Fruit fly (Drosophila melanogaster) whole organism, embryonic: ENCODE results near the gene CG6230.

Experiments used
- Blimp-1 ChIP-seq: fragments of 200-800 bp; sonication (Bioruptor generic); optimal IDR thresholded peaks from 3 replicates; lab custom pipeline; 2018; ENCODE audit warnings: missing biosample characterization, missing genetic modification characterization, mild to moderate bottlenecking, moderate library complexity, missing genetic modification reagents
- Bteb2 ChIP-seq: fragments of 200-800 bp; sonication (Bioruptor generic); optimal IDR thresholded peaks from 2 replicates; lab custom pipeline; 2016; ENCODE audit warnings: missing biosample characterization, missing genetic modification characterization
- C15 ChIP-seq: fragments of 200-800 bp; sonication (Bioruptor generic); IDR thresholded peaks from 3 replicates; pipeline ENCODE4 v1.3.6; 2022; ENCODE audit warnings: missing biosample characterization, missing genetic modification characterization
- CG10147 ChIP-seq: fragments of 200-800 bp; sonication (Bioruptor generic); optimal IDR thresholded peaks from 2 replicates; lab custom pipeline; 2019; ENCODE audit warnings: missing biosample characterization, mild to moderate bottlenecking, missing genetic modification characterization, moderate library complexity
- CG10209 ChIP-seq: fragments of 200-800 bp; sonication (Bioruptor generic); optimal IDR thresholded peaks from 3 replicates; lab custom pipeline; 2017; ENCODE audit warnings: missing biosample characterization, mild to moderate bottlenecking, missing genetic modification characterization, missing genetic modification reagents
- CG10321 ChIP-seq: fragments of 200-800 bp; sonication (Bioruptor generic); IDR thresholded peaks from 2 replicates; pipeline ENCODE4 v1.3.6; 2022; ENCODE audit warnings: missing biosample characterization, missing genetic modification characterization
- CG11085 ChIP-seq: fragments of 200-800 bp; sonication (Bioruptor generic); IDR thresholded peaks from 2 replicates; pipeline ENCODE4 v1.3.6; 2022; ENCODE audit warnings: missing biosample characterization, missing genetic modification characterization
- CG13624 ChIP-seq: fragments of 200-800 bp; sonication (Bioruptor generic); optimal IDR thresholded peaks from 2 replicates; lab custom pipeline; 2016; ENCODE audit warnings: missing biosample characterization, missing genetic modification characterization
- CG13775 ChIP-seq: fragments of 200-800 bp; sonication (Bioruptor generic); optimal IDR thresholded peaks from 3 replicates; lab custom pipeline; 2017; ENCODE audit warnings: missing biosample characterization, mild to moderate bottlenecking, missing genetic modification characterization
- CG14860 ChIP-seq: fragments of 200-800 bp; sonication (Bioruptor generic); IDR thresholded peaks from 3 replicates; pipeline ENCODE4 v1.3.6; 2022; ENCODE audit warnings: missing biosample characterization, missing genetic modification characterization; ENCODE audit not compliant: partially characterized antibody
- CG18764 ChIP-seq: fragments of 200-800 bp; sonication (Bioruptor generic); optimal IDR thresholded peaks from 3 replicates; lab custom pipeline; 2016; ENCODE audit warnings: missing biosample characterization, missing genetic modification characterization
- CG2116 ChIP-seq: fragments of 200-800 bp; sonication (Bioruptor generic); optimal IDR thresholded peaks from 3 replicates; lab custom pipeline; 2018; ENCODE audit warnings: missing biosample characterization, mild to moderate bottlenecking, missing genetic modification characterization
- CG3726 ChIP-seq: fragments of 200-800 bp; sonication (Bioruptor generic); IDR thresholded peaks from 3 replicates; pipeline ENCODE4, ENCODE4 v1.3.6; 2022; ENCODE audit warnings: missing biosample characterization, missing genetic modification characterization
- CG4424 ChIP-seq: fragments of 200-800 bp; sonication (Bioruptor generic); optimal IDR thresholded peaks from 3 replicates; lab custom pipeline; 2016; ENCODE audit warnings: missing biosample characterization, missing genetic modification characterization
- CG4820 ChIP-seq: fragments of 200-800 bp; sonication (Bioruptor generic); optimal IDR thresholded peaks from 3 replicates; lab custom pipeline; 2016; ENCODE audit warnings: missing biosample characterization, missing genetic modification characterization
- CG5180 ChIP-seq: fragments of 200-800 bp; sonication (Bioruptor generic); optimal IDR thresholded peaks from 3 replicates; lab custom pipeline; 2017; ENCODE audit warnings: missing biosample characterization, missing genetic modification characterization, mild to moderate bottlenecking, moderate library complexity, missing genetic modification reagents
- CG6272 ChIP-seq: fragments of 200-800 bp; sonication (Bioruptor generic); IDR thresholded peaks from 2 replicates; pipeline ENCODE4 v1.3.6; 2022; ENCODE audit warnings: missing biosample characterization, missing genetic modification characterization
- CG6654 ChIP-seq: fragments of 200-800 bp; sonication (Bioruptor generic); optimal IDR thresholded peaks from 2 replicates; lab custom pipeline; 2017; ENCODE audit warnings: missing biosample characterization, mild to moderate bottlenecking, missing genetic modification characterization
- CG6813 ChIP-seq: fragments of 200-800 bp; sonication (Bioruptor generic); optimal IDR thresholded peaks from 2 replicates; lab custom pipeline; 2017; ENCODE audit warnings: missing biosample characterization, missing genetic modification characterization, mild to moderate bottlenecking, moderate library complexity, missing genetic modification reagents
- CG7556 ChIP-seq: fragments of 200-800 bp; sonication (Bioruptor generic); optimal IDR thresholded peaks from 2 replicates; lab custom pipeline; 2017; ENCODE audit warnings: missing biosample characterization, mild to moderate bottlenecking, missing genetic modification characterization
- CG8478 ChIP-seq: fragments of >200 bp; optimal IDR thresholded peaks from 2 replicates; lab custom pipeline; 2018
- CG9437 ChIP-seq: fragments of 200-800 bp; sonication (Bioruptor generic); optimal IDR thresholded peaks from 2 replicates; lab custom pipeline; 2018; ENCODE audit warnings: missing biosample characterization, mild to moderate bottlenecking, missing genetic modification characterization
- CkIIα-i1 ChIP-seq: fragments of 200-800 bp; sonication (Bioruptor generic); IDR thresholded peaks from 2 replicates; pipeline ENCODE4 v1.3.6; 2022; ENCODE audit warnings: missing biosample characterization, missing genetic modification characterization
- D19B ChIP-seq: fragments of 200-800 bp; sonication (Bioruptor generic); optimal IDR thresholded peaks from 2 replicates; lab custom pipeline; 2017; ENCODE audit warnings: missing biosample characterization, mild to moderate bottlenecking, missing genetic modification characterization
- HmgZ ChIP-seq: fragments of 200-800 bp; sonication (Bioruptor generic); optimal IDR thresholded peaks from 2 replicates; lab custom pipeline; 2018; ENCODE audit warnings: missing biosample characterization, mild to moderate bottlenecking, missing genetic modification characterization
- Hmx ChIP-seq: fragments of 200-800 bp; sonication (Bioruptor generic); optimal IDR thresholded peaks from 2 replicates; lab custom pipeline; 2016; ENCODE audit warnings: missing biosample characterization, missing genetic modification characterization
- Nf-YA ChIP-seq: fragments of 200-800 bp; sonication (Bioruptor generic); IDR thresholded peaks from 2 replicates; pipeline ENCODE4 v1.3.6; 2022; ENCODE audit warnings: missing biosample characterization, missing genetic modification characterization
- NfI ChIP-seq: fragments of 200-800 bp; sonication (Bioruptor generic); optimal IDR thresholded peaks from 3 replicates; lab custom pipeline; 2018; ENCODE audit warnings: missing biosample characterization, mild to moderate bottlenecking, missing genetic modification characterization, moderate library complexity
- Oaz ChIP-seq: fragments of 200-800 bp; sonication (Bioruptor generic); IDR thresholded peaks from 2 replicates; pipeline ENCODE4 v1.3.6; 2022; ENCODE audit warnings: missing biosample characterization, missing genetic modification characterization
- Ptx1 ChIP-seq: fragments of 200-800 bp; sonication (Bioruptor generic); IDR thresholded peaks from 2 replicates; pipeline ENCODE4 v1.3.6; 2022; ENCODE audit warnings: missing biosample characterization, missing genetic modification characterization
- Stat92E ChIP-seq, 3 experiments: fragments of >200 bp in 2 of 3; fragments of 200-800 bp in 1 of 3; sonication (Bioruptor generic) in 1 of 3; optimal IDR thresholded peaks; 2 replicates each; lab custom pipeline; 2017 to 2019; ENCODE audit warnings: missing biosample characterization in 3 of 3, missing genetic modification characterization in 3 of 3, mild to moderate bottlenecking in 1 of 3, moderate library complexity in 1 of 3
- YL-1 ChIP-seq: fragments of 200-800 bp; sonication (Bioruptor generic); optimal IDR thresholded peaks from 3 replicates; lab custom pipeline; 2017; ENCODE audit warnings: missing biosample characterization, mild to moderate bottlenecking, missing genetic modification characterization
- abd-A ChIP-seq: fragments of 200-800 bp; sonication (Bioruptor generic); optimal IDR thresholded peaks from 3 replicates; lab custom pipeline; 2019; ENCODE audit warnings: missing biosample characterization, mild to moderate bottlenecking, missing genetic modification characterization, moderate library complexity
- ara ChIP-seq: fragments of 200-800 bp; sonication (Bioruptor generic); IDR thresholded peaks from 2 replicates; pipeline ENCODE4 v1.3.6; 2022; ENCODE audit warnings: missing biosample characterization, missing genetic modification characterization
- bab2 ChIP-seq: fragments of 200-800 bp; sonication (Bioruptor generic); optimal IDR thresholded peaks from 2 replicates; lab custom pipeline; 2016; ENCODE audit warnings: missing biosample characterization, missing genetic modification characterization
- bbx ChIP-seq: fragments of 200-800 bp; sonication (Bioruptor generic); IDR thresholded peaks from 2 replicates; pipeline ENCODE4 v1.3.6; 2022; ENCODE audit warnings: missing biosample characterization, missing genetic modification characterization; ENCODE audit not compliant: partially characterized antibody
- bowl ChIP-seq: fragments of 200-800 bp; sonication (Bioruptor generic); IDR thresholded peaks from 2 replicates; pipeline ENCODE4 v1.3.6; 2022; ENCODE audit warnings: missing biosample characterization, missing genetic modification characterization
- dpn ChIP-seq, 2 experiments: fragments of 200-800 bp; sonication (Bioruptor generic); optimal IDR thresholded peaks; 3 replicates each; lab custom pipeline; 2016; ENCODE audit warnings: missing biosample characterization in 2 of 2, missing genetic modification characterization in 2 of 2
- emc ChIP-seq: fragments of 200-800 bp; sonication (Bioruptor generic); optimal IDR thresholded peaks from 2 replicates; lab custom pipeline; 2016; ENCODE audit warnings: missing biosample characterization, missing genetic modification characterization
- ems ChIP-seq: fragments of 200-800 bp; sonication (Bioruptor generic); optimal IDR thresholded peaks from 3 replicates; lab custom pipeline; 2016; ENCODE audit warnings: missing biosample characterization, missing genetic modification characterization
- eyg ChIP-seq: fragments of 200-800 bp; sonication (Bioruptor generic); optimal IDR thresholded peaks from 3 replicates; lab custom pipeline; 2016; ENCODE audit warnings: missing biosample characterization, missing genetic modification characterization
- fd96Cb ChIP-seq: fragments of 200-800 bp; sonication (Bioruptor generic); optimal IDR thresholded peaks from 2 replicates; lab custom pipeline; 2018; ENCODE audit warnings: missing biosample characterization, mild to moderate bottlenecking, missing genetic modification characterization, moderate library complexity
- gcm ChIP-seq: fragments of 200-800 bp; sonication (Bioruptor generic); optimal IDR thresholded peaks from 2 replicates; lab custom pipeline; 2019; ENCODE audit warnings: missing biosample characterization, mild to moderate bottlenecking, missing genetic modification characterization, moderate library complexity
- gro ChIP-seq: fragments of 200-800 bp; sonication (Bioruptor generic); optimal IDR thresholded peaks from 2 replicates; lab custom pipeline; 2016; ENCODE audit warnings: missing biosample characterization, missing genetic modification characterization
- gt ChIP-seq: fragments of 200-800 bp; sonication (Bioruptor generic); IDR thresholded peaks from 2 replicates; pipeline ENCODE4 v1.3.6; 2022; ENCODE audit warnings: missing biosample characterization, missing genetic modification characterization
- hb ChIP-seq: fragments of 200-800 bp; sonication (Bioruptor generic); IDR thresholded peaks from 3 replicates; pipeline ENCODE4 v1.3.6; 2022; ENCODE audit warnings: missing biosample characterization, missing genetic modification characterization; ENCODE audit not compliant: partially characterized antibody
- nerfin-2 ChIP-seq: fragments of 200-800 bp; sonication (Bioruptor generic); IDR thresholded peaks from 2 replicates; pipeline ENCODE4 v1.3.6; 2022; ENCODE audit warnings: missing biosample characterization, missing genetic modification characterization; ENCODE audit not compliant: partially characterized antibody
- peb ChIP-seq: fragments of 200-800 bp; sonication (Bioruptor generic); IDR thresholded peaks from 2 replicates; pipeline ENCODE4 v1.3.6; 2022; ENCODE audit warnings: missing biosample characterization, missing genetic modification characterization
- sob ChIP-seq: fragments of 200-800 bp; sonication (Bioruptor generic); IDR thresholded peaks from 2 replicates; pipeline ENCODE4 v1.3.6; 2022; ENCODE audit warnings: missing biosample characterization, missing genetic modification characterization
- twi ChIP-seq: fragments of 200-800 bp; optimal IDR thresholded peaks from 2 replicates; lab custom pipeline; 2019; ENCODE audit warnings: missing biosample characterization, mild to moderate bottlenecking, missing genetic modification characterization, moderate library complexity
- yki ChIP-seq: fragments of >200 bp; optimal IDR thresholded peaks from 3 replicates; lab custom pipeline; 2018

The CG6230 gene

DNA sequence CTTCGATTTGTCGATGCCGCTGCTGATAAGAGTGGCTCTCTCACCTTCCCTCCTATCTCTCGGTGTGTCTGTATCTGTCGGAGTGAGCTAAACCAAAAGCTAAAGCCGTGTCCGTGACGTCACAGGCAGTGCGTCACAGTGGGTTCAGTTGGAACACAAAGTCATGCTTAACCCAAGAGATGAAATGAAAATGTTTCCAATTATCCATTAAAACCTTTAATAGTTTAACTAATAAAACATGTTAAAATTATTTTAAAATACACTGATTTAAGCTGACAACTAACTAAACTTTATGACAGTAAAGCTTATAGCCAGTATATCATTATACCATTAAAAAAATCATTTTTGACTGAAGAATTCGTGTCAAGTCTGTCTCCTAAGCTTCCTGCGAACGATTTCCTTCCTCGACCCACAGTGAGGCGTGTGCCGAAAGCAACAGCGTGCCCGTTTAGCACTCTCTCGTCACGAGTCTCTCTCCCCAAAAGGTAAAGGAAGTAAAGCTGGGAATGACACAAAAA is 7.0 kb downstream of the CG6230 start, which contains the start of gene Idua (continued):
- peak; percentile 58 for TF ChIP-seq HmgZ (tag; lab: Kevin White, UChicago)
- peak in 1 of 3 experiments; percentile 9 for TF ChIP-seq Stat92E (GFP tag; optimal IDR thresholded peaks at IDR 0.05; lab: Kevin White, UChicago)
- no peak for TF ChIP-seq Hmx (GFP tag; lab: Kevin White, UChicago)
- TF ChIP-seq CG13775: peak; percentile 54
- TF ChIP-seq CG10321 (GFP tag; lab: Robert Waterston, UW): no peak
- no peak for TF ChIP-seq CkIIα-i1 (GFP tag; lab: Robert Waterston, UW)
- no peak for TF ChIP-seq eyg (GFP tag; lab: Kevin White, UChicago)
- TF ChIP-seq sob (GFP tag; lab: Robert Waterston, UW): peak; percentile 34; the same call in 1 of the 2 replicates
- peak; percentile 52 for TF ChIP-seq CG4820
- no peak for TF ChIP-seq CG6272 (GFP tag; lab: Robert Waterston, UW)
- TF ChIP-seq CG2116 (GFP tag; lab: Kevin White, UChicago): peak; percentile 22
- TF ChIP-seq Ptx1 (GFP tag; lab: Robert Waterston, UW): peak; percentile 66
- no peak for TF ChIP-seq CG8478
- TF ChIP-seq CG5180 (GFP tag; lab: Kevin White, UChicago): no peak
- peak; percentile 68 for TF ChIP-seq CG4424 (GFP tag; lab: Kevin White, UChicago)
- TF ChIP-seq CG7556: peak; percentile 93
- TF ChIP-seq ems (GFP tag; lab: Kevin White, UChicago): no peak
- TF ChIP-seq CG9437 (GFP tag; lab: Kevin White, UChicago): peak; percentile 57
- no peak for TF ChIP-seq CG13624 (GFP tag; lab: Kevin White, UChicago)
- TF ChIP-seq YL-1 (GFP tag; lab: Kevin White, UChicago): peak; percentile 26
- TF ChIP-seq gt: no peak
- peak; percentile 74 for TF ChIP-seq CG6813 (GFP tag; lab: Kevin White, UChicago)
- TF ChIP-seq CG6654 (GFP tag; lab: Kevin White, UChicago): peak; percentile 2
- TF ChIP-seq dpn (GFP tag; optimal IDR thresholded peaks at IDR 0.05; lab: Kevin White, UChicago): peak in 1 of 2 experiments; percentile 62
- no peak for TF ChIP-seq Blimp-1 (GFP tag; lab: Kevin White, UChicago)
- no peak for TF ChIP-seq CG14860
- 0 out of 2 replicates have a peak, but pooled peaks have one; percentile 5 for TF ChIP-seq Oaz (GFP tag; lab: Robert Waterston, UW)
- no peak for TF ChIP-seq nerfin-2 (GFP tag; lab: Robert Waterston, UW)
- TF ChIP-seq CG11085 (GFP tag; lab: Robert Waterston, UW): no peak; the same call in 1 of the 2 replicates
- TF ChIP-seq bab2 (GFP tag; lab: Kevin White, UChicago): peak; percentile 34
- peak; percentile 26 for TF ChIP-seq Bteb2 (GFP tag; lab: Kevin White, UChicago)
- TF ChIP-seq D19B: peak; percentile 33
- no peak for TF ChIP-seq CG18764 (GFP tag; lab: Kevin White, UChicago)
- TF ChIP-seq C15 (GFP tag; lab: Robert Waterston, UW): no peak
- no peak for TF ChIP-seq abd-A (tag; lab: Kevin White, UChicago)
- TF ChIP-seq CG10147 (GFP tag; lab: Kevin White, UChicago): no peak
- no peak for TF ChIP-seq gcm
- peak; percentile 69 for TF ChIP-seq NfI (GFP tag; lab: Kevin White, UChicago)
- peak; percentile 70 for TF ChIP-seq CG10209
- TF ChIP-seq ara (GFP tag; lab: Robert Waterston, UW): 0 out of 2 replicates have a peak, but pooled peaks have one; percentile 3
- TF ChIP-seq hb (GFP tag; lab: Robert Waterston, UW): no peak
- no peak for TF ChIP-seq emc (GFP tag; lab: Kevin White, UChicago)
- peak; percentile 71 for TF ChIP-seq fd96Cb
- TF ChIP-seq CG3726 (GFP tag; lab: Robert Waterston, UW): no peak
- no peak for TF ChIP-seq Nf-YA (GFP tag; lab: Robert Waterston, UW)
- TF ChIP-seq twi (tag; lab: Kevin White, UChicago): no peak
- no peak for TF ChIP-seq yki (lab: Kevin White, UChicago)
- no peak for TF ChIP-seq gro (GFP tag; lab: Kevin White, UChicago)
- peak; percentile 61 for TF ChIP-seq peb
- no peak for TF ChIP-seq bowl (GFP tag; lab: Robert Waterston, UW)
- TF ChIP-seq bbx (GFP tag; lab: Robert Waterston, UW): no peak
